Fruit fly (Drosophila melanogaster): ENCODE measurements around the gene Task6.

Task6 gene

DNA sequence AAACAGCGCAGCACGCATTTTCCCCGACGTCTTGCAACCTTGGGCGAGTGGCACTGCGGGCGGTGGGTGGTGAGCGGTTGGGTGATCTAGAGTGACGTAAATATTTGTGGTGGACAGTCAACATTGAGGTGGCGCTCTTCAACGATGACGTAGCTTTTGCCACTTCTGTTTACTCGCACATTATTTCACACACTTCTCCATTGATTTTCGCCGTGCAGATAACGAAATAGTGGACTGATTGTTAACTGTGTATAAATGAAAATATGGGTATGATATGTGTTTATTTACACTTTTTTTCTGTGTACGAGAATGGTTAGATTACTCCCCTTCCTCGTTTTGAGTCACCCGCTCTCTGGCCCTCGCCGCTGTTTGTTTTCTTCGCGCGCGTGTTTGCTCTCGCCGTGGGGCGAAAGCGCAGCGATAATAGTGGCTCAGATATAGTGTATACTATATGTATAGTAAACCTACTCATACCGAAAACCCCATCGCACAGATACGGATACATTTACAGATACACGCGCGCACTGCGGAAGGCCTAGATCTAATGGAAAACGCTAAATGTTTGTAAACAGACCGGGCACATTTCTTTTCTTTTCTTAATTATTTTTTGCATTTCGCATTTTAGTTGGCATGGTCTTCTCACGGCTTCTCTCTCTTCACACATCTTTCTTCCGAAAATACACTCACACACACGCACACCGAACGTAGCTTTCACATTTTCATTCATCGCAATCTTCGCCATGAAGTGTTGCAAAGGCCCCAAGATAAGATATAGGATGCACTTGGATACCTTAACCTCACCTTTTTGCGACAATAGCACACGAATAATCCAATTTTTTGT is 12.2 kb upstream of the Task6 start, which contains the start of gene omd (continued):
- TF ChIP-seq Deaf1 (tag; optimal IDR thresholded peaks at IDR 0.05) (no peak), Rfx (GFP tag; IDR thresholded peaks at IDR 0.05) (peak; percentile 72), CG1647 (GFP tag; optimal IDR thresholded peaks at IDR 0.05) (no peak), fru (optimal IDR thresholded peaks at IDR 0.05) (no peak), ro (GFP tag; IDR thresholded peaks at IDR 0.05) (no peak), BEAF-32 (GFP tag; optimal IDR thresholded peaks at IDR 0.05) (no peak), vvl (GFP tag; IDR thresholded peaks at IDR 0.05) (peak; percentile 64), pb (GFP tag; optimal IDR thresholded peaks at IDR 0.05) (peak; percentile 21), jing (GFP tag; optimal IDR thresholded peaks at IDR 0.05) (no peak), CG13424 (tag; optimal IDR thresholded peaks at IDR 0.05) (peak; percentile 55), Hr78 (GFP tag; optimal IDR thresholded peaks at IDR 0.05) (no peak), unpg (GFP tag; optimal IDR thresholded peaks at IDR 0.05) (no peak), CG11093 (GFP tag; IDR thresholded peaks at IDR 0.05) (no peak), Nf-YA (GFP tag; IDR thresholded peaks at IDR 0.05) (peak; percentile 68; the same call in 1 of the 2 replicates), CG8089 (GFP tag; optimal IDR thresholded peaks at IDR 0.05) (peak; percentile 37), Xrp1 (GFP tag; IDR thresholded peaks at IDR 0.05) (peak; percentile 81), wek (GFP tag; optimal IDR thresholded peaks at IDR 0.05) (peak; percentile 80), CG16813 (GFP tag; IDR thresholded peaks at IDR 0.05; ENCODE audit: partially characterized antibody) (0 out of 3 replicates have a peak, but pooled peaks have one; percentile 14), CG17829 (tag; optimal IDR thresholded peaks at IDR 0.05) (peak; percentile 36), CG4854 (GFP tag; optimal IDR thresholded peaks at IDR 0.05) (peak; percentile 38), Ets65A (GFP tag) (no peak), crp (GFP tag; optimal IDR thresholded peaks at IDR 0.05) (peak in 1 of 2 experiments; percentile 7), Abd-B (GFP tag; optimal IDR thresholded peaks at IDR 0.05) (no peak), CoRest (tag; optimal IDR thresholded peaks at IDR 0.05) (no peak), B-H1 (GFP tag; IDR thresholded peaks at IDR 0.05) (no peak; the same call in 2 of the 3 replicates), croc (GFP tag; conservative IDR thresholded peaks at IDR 0.05) (peak; percentile 29; the same call in 2 of the 3 replicates), CG13123 (GFP tag; optimal IDR thresholded peaks at IDR 0.05) (peak; percentile 33), CG7556 (GFP tag; optimal IDR thresholded peaks at IDR 0.05) (no peak), Ssrp (tag; optimal IDR thresholded peaks at IDR 0.05) (no peak), CG17361 (GFP tag; IDR thresholded peaks at IDR 0.05) (no peak), CG6765 (GFP tag; optimal IDR thresholded peaks at IDR 0.05) (peak; percentile 64), HmgD (GFP tag; optimal IDR thresholded peaks at IDR 0.05) (peak; percentile 9), CG3281 (GFP tag; optimal IDR thresholded peaks at IDR 0.05) (peak; percentile 73), emc (GFP tag; optimal IDR thresholded peaks at IDR 0.05) (no peak), phol (tag; optimal IDR thresholded peaks at IDR 0.05) (no peak), btn (GFP tag; optimal IDR thresholded peaks at IDR 0.05) (peak; percentile 63), sc (optimal IDR thresholded peaks at IDR 0.05) (no peak), sc (GFP tag; optimal IDR thresholded peaks at IDR 0.05) (peak; percentile 43), p53 (GFP tag; optimal IDR thresholded peaks at IDR 0.05) (peak; percentile 39), zen (tag; optimal IDR thresholded peaks at IDR 0.05) (no peak), Neu2 (GFP tag; optimal IDR thresholded peaks at IDR 0.05; ENCODE audit: borderline replicate concordance) (no peak), HmgZ (tag; optimal IDR thresholded peaks at IDR 0.05) (peak; percentile 71), CG18764 (GFP tag; optimal IDR thresholded peaks at IDR 0.05) (peak; percentile 44), schlank (tag; optimal IDR thresholded peaks at IDR 0.05) (peak; percentile 58), ewg (GFP tag; optimal IDR thresholded peaks at IDR 0.05) (peak; percentile 28), D19B (GFP tag; optimal IDR thresholded peaks at IDR 0.05) (no peak), Jarid2 (GFP tag; optimal IDR thresholded peaks at IDR 0.05) (peak; percentile 19), da (GFP tag; optimal IDR thresholded peaks at IDR 0.05) (no peak), CG6683 (GFP tag; optimal IDR thresholded peaks at IDR 0.05) (peak; percentile 74)
